Worm (Caenorhabditis elegans) whole organism, mixed stage, embryonic: ENCODE data around the gene H23N18.6.

Source experiments
- ceh-83 ChIP-seq: fragments of 200-800 bp; sonication (Bioruptor generic); optimal IDR thresholded peaks from 2 replicates; lab custom pipeline; 2018; ENCODE audit warnings: mild to moderate bottlenecking, missing genetic modification characterization, missing compliant biosample characterization
- elt-1 ChIP-seq: sonication (generic microtip); optimal IDR thresholded peaks from 2 replicates; lab custom pipeline; 2017; ENCODE audit warnings: missing genetic modification characterization, mild to moderate bottlenecking, missing compliant biosample characterization, antibody characterized with exemption, moderate library complexity, borderline replicate concordance; ENCODE audit not compliant: insufficient read depth
- elt-3 ChIP-seq: fragments of 150-350 bp; optimal IDR thresholded peaks from 2 replicates; lab custom pipeline; 2014; ENCODE audit warnings: missing biosample characterization, missing genetic modification characterization
- mep-1 ChIP-seq: fragments of 150-350 bp; optimal IDR thresholded peaks from 2 replicates; lab custom pipeline; 2017; ENCODE audit warnings: missing biosample characterization, missing genetic modification reagents, missing genetic modification characterization, inconsistent platforms
- nhr-12 ChIP-seq: fragments of 150-350 bp; optimal IDR thresholded peaks from 2 replicates; lab custom pipeline; 2014; ENCODE audit warnings: missing biosample characterization, missing genetic modification characterization
- sem-2 ChIP-seq: fragments of 200-800 bp; sonication (Bioruptor generic); optimal IDR thresholded peaks from 2 replicates; lab custom pipeline; 2018; ENCODE audit warnings: mild to moderate bottlenecking, missing genetic modification characterization, missing compliant biosample characterization
- snpc-4 ChIP-seq: fragments of 150-350 bp; optimal IDR thresholded peaks from 2 replicates; lab custom pipeline; 2014; ENCODE audit warnings: missing biosample characterization, missing genetic modification characterization
- tbx-8 ChIP-seq: fragments of 200-800 bp; sonication (Bioruptor generic); optimal IDR thresholded peaks from 2 replicates; lab custom pipeline; 2018; ENCODE audit warnings: mild to moderate bottlenecking, missing genetic modification characterization, moderate library complexity, missing compliant biosample characterization
- unc-62 ChIP-seq: fragments of 150-350 bp; optimal IDR thresholded peaks from 2 replicates; lab custom pipeline; 2014; ENCODE audit warnings: missing biosample characterization, missing genetic modification reagents, missing genetic modification characterization
- ztf-11 ChIP-seq: fragments of 150-350 bp; optimal IDR thresholded peaks from 2 replicates; lab custom pipeline; 2014; ENCODE audit warnings: missing biosample characterization, missing genetic modification characterization

DNA sequence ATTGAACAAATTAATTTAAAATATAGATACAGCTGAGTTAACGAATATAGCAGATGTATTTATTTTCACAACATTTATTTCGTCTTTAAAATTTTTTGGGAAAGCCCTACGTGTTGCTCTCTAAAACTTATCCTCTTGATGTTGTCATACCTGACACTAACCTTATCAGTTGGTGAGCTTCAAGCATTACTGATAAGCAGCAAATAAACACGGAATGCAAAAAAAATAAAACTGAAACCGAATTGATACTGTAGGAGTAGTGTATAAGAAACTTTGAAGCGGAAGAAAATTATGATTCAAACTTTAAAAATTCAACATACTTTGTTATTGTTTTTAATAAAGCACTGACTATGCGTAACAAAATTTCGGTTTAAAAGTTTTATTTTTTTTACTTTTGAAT lies 20.2 kb upstream of the H23N18.6 start:
- TF ChIP-seq ztf-11 (tag; lab: Kevin White, UChicago): no peak
- TF ChIP-seq unc-62: no peak
- TF ChIP-seq ceh-83 (GFP tag; lab: Kevin White, UChicago): no peak
- no peak for TF ChIP-seq tbx-8 (GFP tag; lab: Kevin White, UChicago)
- TF ChIP-seq mep-1 (tag; lab: Kevin White, UChicago): no peak
- no peak for TF ChIP-seq nhr-12
- TF ChIP-seq sem-2: no peak
- TF ChIP-seq snpc-4 (tag; lab: Kevin White, UChicago): no peak
- TF ChIP-seq elt-1 (tag; lab: Kevin White, UChicago): no peak
- no peak for TF ChIP-seq elt-3 (tag; lab: Kevin White, UChicago)
